Worm (Caenorhabditis elegans): Measurements from ENCODE around the gene col-115.

Gene col-115

ce11 chrIV:8010521-8010920, 22.0 kb downstream of the col-115 start:
- TF ChIP-seq hlh-6 (tag; optimal IDR thresholded peaks at IDR 0.05) (no peak), nfya-1 (tag; optimal IDR thresholded peaks at IDR 0.05) (no peak), syd-9 (tag; optimal IDR thresholded peaks at IDR 0.05) (no peak), mec-3 (tag; optimal IDR thresholded peaks at IDR 0.05; ENCODE audit: borderline replicate concordance) (no peak), pqm-1 (tag; optimal IDR thresholded peaks at IDR 0.05) (no peak), ceh-24 (tag; optimal IDR thresholded peaks at IDR 0.05) (no peak), hlh-15 (tag; optimal IDR thresholded peaks at IDR 0.05) (no peak), ceh-31 (tag; optimal IDR thresholded peaks at IDR 0.05) (no peak), K09A11.1 (tag; optimal IDR thresholded peaks at IDR 0.05; ENCODE audit: insufficient read depth) (no peak), elt-4 (tag; optimal IDR thresholded peaks at IDR 0.05) (no peak), dve-1 (tag; optimal IDR thresholded peaks at IDR 0.05) (no peak), fkh-6 (tag; optimal IDR thresholded peaks at IDR 0.05) (no peak), pros-1 (tag; optimal IDR thresholded peaks at IDR 0.05) (no peak)

DNA sequence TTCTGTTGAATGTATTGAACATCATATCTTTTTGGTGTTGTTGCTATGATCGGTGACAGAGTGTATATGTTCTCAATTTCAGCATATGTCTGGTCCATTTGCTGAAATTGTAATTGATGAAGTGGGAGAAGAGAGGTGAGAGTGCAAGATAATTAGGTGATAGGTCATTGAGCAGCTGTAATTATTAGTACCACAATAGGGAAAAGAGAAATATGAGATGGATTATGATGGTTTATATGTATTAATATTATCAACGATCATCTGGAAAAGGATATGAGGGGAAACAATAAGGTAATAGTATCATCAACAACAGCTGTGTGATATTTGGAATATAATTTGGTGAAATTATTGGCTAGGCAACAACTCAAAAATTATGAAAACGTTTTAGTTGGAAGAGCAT, 23.8 kb downstream of the col-115 start, which contains the start of gene Y42H9B.3:
TSS of gene Y42H9B.3 (minus strand) at position 101 of the 400 bp plus-strand sequence.
- TF ChIP-seq Y22D7AL.16 (tag; optimal IDR thresholded peaks at IDR 0.05): no peak
- TF ChIP-seq unc-86 (tag; optimal IDR thresholded peaks at IDR 0.05): no peak
- TF ChIP-seq dve-1 (tag; optimal IDR thresholded peaks at IDR 0.05): no peak
- TF ChIP-seq gmeb-2 (tag; optimal IDR thresholded peaks at IDR 0.05): no peak
- no peak for TF ChIP-seq ref-2 (tag; optimal IDR thresholded peaks at IDR 0.05)
- TF ChIP-seq hlh-6 (tag; optimal IDR thresholded peaks at IDR 0.05): no peak
- no peak for TF ChIP-seq pat-9 (tag; optimal IDR thresholded peaks at IDR 0.05)
- TF ChIP-seq sox-4 (tag; optimal IDR thresholded peaks at IDR 0.05): no peak
- TF ChIP-seq lim-6 (tag; optimal IDR thresholded peaks at IDR 0.05): no peak
- TF ChIP-seq ztf-16 (tag; optimal IDR thresholded peaks at IDR 0.05): no peak
- no peak for TF ChIP-seq ceh-9 (tag; optimal IDR thresholded peaks at IDR 0.05)
- no peak for TF ChIP-seq F13H6.1 (tag; optimal IDR thresholded peaks at IDR 0.05)
- no peak for TF ChIP-seq elt-4 (tag; optimal IDR thresholded peaks at IDR 0.05)
- no peak for TF ChIP-seq ama-1 (optimal IDR thresholded peaks at IDR 0.05)
- TF ChIP-seq unc-3 (GFP tag; conservative IDR thresholded peaks at IDR 0.05): no peak
- TF ChIP-seq unc-3 (tag; optimal IDR thresholded peaks at IDR 0.05): no peak
- TF ChIP-seq tbx-7 (tag; optimal IDR thresholded peaks at IDR 0.05): no peak
- no peak for TF ChIP-seq nhr-232 (tag; optimal IDR thresholded peaks at IDR 0.05)
- TF ChIP-seq T23F11.4 (GFP tag; optimal IDR thresholded peaks at IDR 0.05): no peak

DNA sequence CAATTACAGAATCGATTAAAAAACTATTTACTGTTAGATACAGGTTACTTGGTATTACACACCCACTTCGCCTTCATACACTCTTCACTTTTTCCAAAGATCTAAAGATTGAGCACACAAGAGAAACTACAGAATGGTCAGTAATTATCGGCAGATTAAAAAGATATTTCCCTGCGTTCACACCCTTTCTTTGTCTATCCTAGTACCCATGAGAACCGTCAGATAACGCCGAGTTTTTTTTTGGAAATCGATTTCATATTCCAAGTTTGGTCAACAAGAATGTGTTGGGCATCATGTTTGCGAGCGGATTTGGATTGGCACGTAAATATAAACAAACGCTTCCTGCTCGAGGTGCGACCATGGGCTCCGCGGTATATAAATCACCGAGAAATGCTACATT, 25.4 kb downstream of the col-115 start, which contains the start of gene C26B2.8:
TSS of gene C26B2.8 (plus strand) at position 301 of the 400 bp plus-strand sequence.
- TF ChIP-seq pax-1 (tag; optimal IDR thresholded peaks at IDR 0.05) (no peak), elt-2 (tag; optimal IDR thresholded peaks at IDR 0.05) (no peak), unc-3 (GFP tag; conservative IDR thresholded peaks at IDR 0.05) (no peak), unc-3 (tag; optimal IDR thresholded peaks at IDR 0.05) (no peak), fax-1 (tag; optimal IDR thresholded peaks at IDR 0.05) (no peak), npax-4 (tag; optimal IDR thresholded peaks at IDR 0.05) (no peak), C38D4.7 (GFP tag; optimal IDR thresholded peaks at IDR 0.05) (no peak), sox-2 (GFP tag; IDR thresholded peaks at IDR 0.05) (no peak), hlh-8 (tag; optimal IDR thresholded peaks at IDR 0.05) (no peak), pha-4 (tag; optimal IDR thresholded peaks at IDR 0.05) (no peak), ets-4 (tag; optimal IDR thresholded peaks at IDR 0.05) (no peak), ahr-1 (tag; optimal IDR thresholded peaks at IDR 0.05) (no peak), pag-3 (tag; optimal IDR thresholded peaks at IDR 0.05; ENCODE audit: borderline replicate concordance) (no peak)

Data from whole organism, late embryonic.